In genomic region chrII:2431972-2432371, ce11 we compare ENCODE assay signal across 2 worm cellular contexts.
TF ChIP-seq lines count a peak whose summit lies in the region.

TSS of gene ceh-86 (minus strand) at chrII:2432072.

TF ChIP-seq in whole organism, late embryonic, 69 proteins besides CTCF, POLR2A, EP300 and RAD21:
- TF ChIP-seq ceh-48 (tag; optimal IDR thresholded peaks at IDR 0.05; lab: Kevin White, UChicago) = peak; percentile 55
- TF ChIP-seq syd-9 (tag; optimal IDR thresholded peaks at IDR 0.05; lab: Kevin White, UChicago) = no peak
TF ChIP-seq in whole organism, late embryonic: peak in this region for 1.

TF ChIP-seq in whole organism, mixed stage, embryonic, 35 proteins besides CTCF, POLR2A, EP300 and RAD21:
- peak; percentile 55 for TF ChIP-seq cnd-1 (tag; optimal IDR thresholded peaks at IDR 0.05; lab: Kevin White, UChicago)
- peak; percentile 6 for TF ChIP-seq ceh-39 (tag; optimal IDR thresholded peaks at IDR 0.05; lab: Kevin White, UChicago)
- no peak for TF ChIP-seq ztf-11 (tag; optimal IDR thresholded peaks at IDR 0.05; lab: Kevin White, UChicago)
